Fruit fly (Drosophila melanogaster) whole organism, adult: Measurements from ENCODE around the gene CG42300.

Source experiments
- CG11617 ChIP-seq: fragments of 200-800 bp; sonication (Bioruptor generic); optimal IDR thresholded peaks from 2 replicates; lab custom pipeline; 2017; ENCODE audit warnings: mild to moderate bottlenecking, missing biosample characterization, missing genetic modification reagents, missing genetic modification characterization
- CG12768 ChIP-seq: fragments of 200-800 bp; sonication (Bioruptor generic); optimal IDR thresholded peaks from 2 replicates; lab custom pipeline; 2017; ENCODE audit warnings: missing biosample characterization, missing genetic modification characterization, mild to moderate bottlenecking, moderate library complexity, missing genetic modification reagents
- CG14711 ChIP-seq: fragments of 200-800 bp; sonication (Bioruptor generic); optimal IDR thresholded peaks from 2 replicates; lab custom pipeline; 2018; ENCODE audit warnings: missing biosample characterization, mild to moderate bottlenecking, missing genetic modification characterization, moderate library complexity
- CG1620 ChIP-seq: fragments of 200-800 bp; sonication (Bioruptor generic); optimal IDR thresholded peaks from 2 replicates; lab custom pipeline; 2016; ENCODE audit warnings: missing biosample characterization, missing genetic modification characterization
- CG33017 ChIP-seq: fragments of 200-800 bp; sonication (Bioruptor generic); optimal IDR thresholded peaks from 2 replicates; lab custom pipeline; 2018; ENCODE audit warnings: missing biosample characterization, mild to moderate bottlenecking, missing genetic modification characterization, moderate library complexity
- CG5204 ChIP-seq: fragments of 200-800 bp; sonication (Bioruptor generic); optimal IDR thresholded peaks from 2 replicates; lab custom pipeline; 2016; ENCODE audit warnings: missing biosample characterization, missing genetic modification characterization
- CG7045 ChIP-seq: fragments of 200-800 bp; sonication (Bioruptor generic); optimal IDR thresholded peaks from 2 replicates; lab custom pipeline; 2017; ENCODE audit warnings: missing biosample characterization, mild to moderate bottlenecking, missing genetic modification characterization
- CG7101 ChIP-seq: fragments of 200-800 bp; sonication (Bioruptor generic); optimal IDR thresholded peaks from 2 replicates; lab custom pipeline; 2018; ENCODE audit warnings: missing biosample characterization, mild to moderate bottlenecking, missing genetic modification characterization, moderate library complexity
- Clk ChIP-seq: fragments of 200-800 bp; sonication (Bioruptor generic); optimal IDR thresholded peaks from 2 replicates; lab custom pipeline; 2017; ENCODE audit warnings: missing biosample characterization, missing genetic modification characterization
- Crg-1 ChIP-seq: fragments of 200-800 bp; sonication (Bioruptor generic); optimal IDR thresholded peaks from 2 replicates; lab custom pipeline; 2016; ENCODE audit warnings: missing biosample characterization, missing genetic modification characterization
- Hr96 ChIP-seq: fragments of 200-800 bp; sonication (Bioruptor generic); optimal IDR thresholded peaks from 2 replicates; lab custom pipeline; 2016; ENCODE audit warnings: missing biosample characterization, missing genetic modification characterization
- Mnt ChIP-seq: fragments of 200-800 bp; sonication (Bioruptor generic); optimal IDR thresholded peaks from 2 replicates; lab custom pipeline; 2016; ENCODE audit warnings: missing biosample characterization, mild to moderate bottlenecking, missing genetic modification characterization
- bab1 ChIP-seq: fragments of 200-800 bp; sonication (Bioruptor generic); optimal IDR thresholded peaks from 3 replicates; lab custom pipeline; 2019; ENCODE audit warnings: missing biosample characterization, mild to moderate bottlenecking, missing genetic modification characterization, moderate library complexity
- cic ChIP-seq: fragments of 200-800 bp; sonication (Bioruptor generic); optimal IDR thresholded peaks from 2 replicates; lab custom pipeline; 2017; ENCODE audit warnings: missing biosample characterization, mild to moderate bottlenecking, missing genetic modification characterization, moderate library complexity
- cnc ChIP-seq, 2 experiments: fragments of >200 bp; optimal IDR thresholded peaks; 2 replicates each; lab custom pipeline; 2017
- kay ChIP-seq: fragments of 200-800 bp; sonication (Bioruptor generic); peaks from one replicate; lab custom pipeline; 2016; ENCODE audit warnings: missing biosample characterization, missing genetic modification characterization, borderline replicate concordance
- ovo ChIP-seq: fragments of 200-800 bp; sonication (Bioruptor generic); optimal IDR thresholded peaks from 2 replicates; lab custom pipeline; 2016; ENCODE audit warnings: missing biosample characterization, missing genetic modification characterization
- pad ChIP-seq: fragments of 200-800 bp; sonication (Bioruptor generic); optimal IDR thresholded peaks from 3 replicates; lab custom pipeline; 2017; ENCODE audit warnings: missing biosample characterization, missing genetic modification characterization, mild to moderate bottlenecking, moderate library complexity, missing genetic modification reagents
- tj ChIP-seq: fragments of 200-800 bp; sonication (Bioruptor generic); optimal IDR thresholded peaks from 3 replicates; lab custom pipeline; 2017; ENCODE audit warnings: missing biosample characterization, mild to moderate bottlenecking, missing genetic modification characterization, moderate library complexity
- toe ChIP-seq: fragments of 200-800 bp; sonication (Bioruptor generic); optimal IDR thresholded peaks from 2 replicates; lab custom pipeline; 2016; ENCODE audit warnings: missing biosample characterization, missing genetic modification characterization

CG42300 gene

DNA sequence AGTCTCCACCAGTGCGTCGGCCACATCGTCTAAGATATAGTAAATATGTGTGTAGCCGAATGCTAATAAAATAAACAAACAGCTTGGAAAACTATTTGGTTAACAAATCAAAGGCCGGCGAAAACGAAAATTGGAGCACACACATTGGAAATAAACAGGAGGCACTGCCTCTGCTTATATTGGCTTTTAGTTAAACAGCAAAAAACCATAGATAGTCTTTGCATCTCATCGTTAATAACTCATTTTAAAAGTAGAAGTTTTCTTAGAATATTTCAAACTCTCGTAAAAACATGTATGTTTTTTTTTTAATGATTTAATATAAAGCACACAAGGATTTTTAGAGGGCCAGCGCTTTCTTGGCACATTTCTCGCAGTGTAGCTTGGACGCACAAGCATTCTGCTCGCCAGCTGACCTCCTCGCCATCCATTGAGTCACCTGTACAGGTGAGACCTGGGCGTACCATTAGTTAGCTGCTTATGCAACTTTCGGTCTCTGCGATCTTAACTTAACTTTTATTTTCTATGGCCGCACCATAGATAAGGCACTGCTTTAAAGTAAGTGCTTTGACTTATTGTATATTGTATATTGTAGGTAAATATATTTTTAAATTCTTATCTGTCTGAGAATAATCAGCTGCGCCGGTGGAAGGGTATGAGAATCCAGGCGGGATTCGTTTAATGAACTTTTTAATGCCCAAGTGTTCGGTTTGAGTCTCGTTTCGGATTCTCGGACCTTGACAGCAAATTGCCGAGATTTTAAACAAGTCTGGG lies 36.1 kb upstream of the CG42300 start:
- TF ChIP-seq CG1620 (GFP tag; lab: Kevin White, UChicago) (no peak), CG7101 (tag; lab: Kevin White, UChicago) (peak; percentile 3), CG14711 (tag; lab: Kevin White, UChicago) (no peak), pad (GFP tag; lab: Kevin White, UChicago) (no peak)

DNA sequence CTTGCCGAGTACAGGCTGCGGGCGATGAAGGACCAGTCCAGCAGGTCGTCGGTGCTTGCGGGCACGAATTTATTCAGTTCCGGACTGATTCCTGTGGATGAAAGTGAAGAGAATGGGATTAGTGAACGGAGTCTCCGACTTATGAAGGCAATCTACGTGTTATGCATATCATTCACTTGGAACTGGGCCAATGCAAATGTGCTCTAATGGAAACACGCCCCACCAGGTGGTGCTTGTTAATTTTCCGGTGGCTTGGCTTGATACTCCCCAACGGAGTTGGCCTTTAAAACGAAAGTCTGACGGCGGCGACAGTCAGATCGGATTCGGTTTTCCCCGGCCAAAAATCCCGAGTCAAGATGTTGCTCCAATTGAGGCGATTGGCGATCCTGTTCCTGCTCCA lies 31.6 kb upstream of the CG42300 start, which contains the start of gene Alp11:
Alp11 (plus strand) TSS at position 301 of the 400 bp plus-strand sequence.
- TF ChIP-seq CG14711 (tag; lab: Kevin White, UChicago) = no peak
- TF ChIP-seq bab1 (GFP tag; lab: Kevin White, UChicago) = no peak
- no peak for TF ChIP-seq cnc (optimal IDR thresholded peaks at IDR 0.05; lab: Kevin White, UChicago)
- no peak for TF ChIP-seq kay (GFP tag; lab: Kevin White, UChicago)
- no peak for TF ChIP-seq CG5204 (GFP tag; lab: Kevin White, UChicago)
- TF ChIP-seq pad (GFP tag; lab: Kevin White, UChicago) = no peak
- no peak for TF ChIP-seq Crg-1 (GFP tag; lab: Kevin White, UChicago)
- no peak for TF ChIP-seq toe (GFP tag; lab: Kevin White, UChicago)
- no peak for TF ChIP-seq CG11617 (GFP tag; lab: Kevin White, UChicago)
- TF ChIP-seq cic = no peak
- TF ChIP-seq tj (GFP tag; lab: Kevin White, UChicago) = no peak
- no peak for TF ChIP-seq CG12768 (GFP tag; lab: Kevin White, UChicago)
- TF ChIP-seq Clk (GFP tag; lab: Kevin White, UChicago) = no peak
- no peak for TF ChIP-seq Hr96
- no peak for TF ChIP-seq CG7045
- no peak for TF ChIP-seq CG1620 (GFP tag; lab: Kevin White, UChicago)

DNA sequence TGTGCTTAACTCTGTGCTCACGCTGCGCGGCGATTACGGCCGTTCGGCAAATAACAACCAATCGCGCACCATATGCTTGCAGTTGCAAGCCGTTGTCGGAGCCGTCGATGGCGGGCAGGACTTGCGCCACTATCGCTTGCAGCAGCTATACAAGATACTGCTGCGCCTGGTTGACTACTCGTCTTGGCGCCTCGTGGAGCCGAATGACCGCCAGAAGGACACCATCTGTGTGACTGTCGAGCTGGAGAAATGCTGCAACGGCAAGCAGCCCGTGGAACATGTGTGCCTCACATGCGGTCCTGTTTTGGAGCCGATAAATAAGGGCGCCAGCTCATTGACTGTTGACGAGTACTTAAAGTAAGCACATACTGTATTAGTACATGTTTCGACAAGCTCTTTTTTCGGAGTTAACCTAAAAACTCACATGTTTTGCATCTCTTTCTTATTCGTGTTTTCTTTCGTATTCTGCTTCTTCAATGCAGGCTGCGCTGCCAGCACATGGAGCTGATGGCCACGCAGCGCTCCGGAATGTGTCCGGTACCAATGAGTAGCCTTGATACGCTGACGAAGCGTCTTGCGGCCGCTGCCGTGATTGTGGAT lies 28.1 kb upstream of the CG42300 start:
- TF ChIP-seq Hr96 = no peak
- no peak for TF ChIP-seq CG14711 (tag; lab: Kevin White, UChicago)
- peak; percentile 10 for TF ChIP-seq tj (GFP tag; lab: Kevin White, UChicago)
- TF ChIP-seq bab1 (GFP tag; lab: Kevin White, UChicago) = no peak
- TF ChIP-seq Clk (GFP tag; lab: Kevin White, UChicago) = no peak

DNA sequence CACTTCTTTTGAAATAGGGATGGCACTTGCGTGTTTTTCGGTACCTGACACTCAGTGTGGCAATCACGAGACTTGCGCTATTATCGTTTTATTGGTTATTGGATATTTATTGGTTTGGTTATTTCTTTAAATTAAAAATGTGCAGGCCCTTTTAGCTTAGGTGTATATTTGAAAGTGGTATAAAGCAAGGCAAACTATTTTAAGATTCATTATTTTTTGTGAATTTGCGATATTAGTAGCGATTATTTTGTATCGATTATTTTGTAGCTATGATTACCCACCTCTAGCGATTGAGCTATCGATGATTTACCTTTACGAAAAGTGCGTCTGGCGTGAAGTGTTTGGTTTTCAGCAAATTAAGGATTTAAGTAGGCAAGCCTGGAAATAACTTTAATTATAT lies 27.0 kb upstream of the CG42300 start, which contains the start of the genes CG9215 and CG8097:
CG9215 (minus strand) TSS at position 22 of the 400 bp plus-strand sequence.
CG8097 (plus strand) TSS at position 307 of the 400 bp plus-strand sequence.
- TF ChIP-seq bab1 (GFP tag; lab: Kevin White, UChicago) (peak; percentile 65), Crg-1 (GFP tag; lab: Kevin White, UChicago) (peak; percentile 51), cic (no peak), CG11617 (GFP tag; lab: Kevin White, UChicago) (peak; percentile 57), ovo (GFP tag; lab: Kevin White, UChicago) (peak; percentile 38), kay (GFP tag; lab: Kevin White, UChicago) (no peak), tj (GFP tag; lab: Kevin White, UChicago) (peak; percentile 15), CG5204 (GFP tag; lab: Kevin White, UChicago) (peak; percentile 64), CG7101 (tag; lab: Kevin White, UChicago) (peak; percentile 58), CG14711 (tag; lab: Kevin White, UChicago) (peak; percentile 58), CG1620 (GFP tag; lab: Kevin White, UChicago) (peak; percentile 83), Mnt (GFP tag; lab: Kevin White, UChicago) (peak; percentile 69), toe (GFP tag; lab: Kevin White, UChicago) (peak; percentile 73), CG7045 (no peak), pad (GFP tag; lab: Kevin White, UChicago) (peak; percentile 49), Hr96 (peak; percentile 75)

DNA sequence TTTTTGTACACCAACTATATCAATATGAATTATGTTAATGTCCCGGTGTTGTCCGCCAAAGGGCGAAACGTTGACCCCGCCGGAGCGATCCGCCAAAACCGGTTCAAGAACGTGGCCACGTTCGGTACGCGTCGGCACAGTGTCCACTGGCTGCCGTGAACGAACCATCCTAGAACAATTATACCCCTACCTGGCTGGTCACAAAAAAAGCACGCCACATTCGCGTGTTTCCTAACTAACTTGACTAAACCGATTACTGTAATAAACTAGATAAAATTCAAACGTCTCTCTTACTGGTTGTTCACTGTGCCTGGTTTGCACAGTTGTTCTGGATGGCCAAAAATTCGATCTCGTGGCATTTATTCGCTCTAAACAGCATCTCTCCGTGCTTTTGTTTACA lies 23.7 kb upstream of the CG42300 start:
- no peak for TF ChIP-seq CG7045
- TF ChIP-seq CG12768 (GFP tag; lab: Kevin White, UChicago) = no peak
- no peak for TF ChIP-seq ovo (GFP tag; lab: Kevin White, UChicago)
- no peak for TF ChIP-seq toe (GFP tag; lab: Kevin White, UChicago)
- TF ChIP-seq CG14711 (tag; lab: Kevin White, UChicago) = peak; percentile 58
- TF ChIP-seq pad (GFP tag; lab: Kevin White, UChicago) = no peak
- TF ChIP-seq cnc (optimal IDR thresholded peaks at IDR 0.05; lab: Kevin White, UChicago) = no peak
- no peak for TF ChIP-seq Mnt (GFP tag; lab: Kevin White, UChicago)
- TF ChIP-seq CG33017 (tag; lab: Kevin White, UChicago) = no peak
- no peak for TF ChIP-seq CG5204 (GFP tag; lab: Kevin White, UChicago)
- no peak for TF ChIP-seq Crg-1 (GFP tag; lab: Kevin White, UChicago)
- TF ChIP-seq CG11617 (GFP tag; lab: Kevin White, UChicago) = no peak
- TF ChIP-seq Clk (GFP tag; lab: Kevin White, UChicago) = no peak
- TF ChIP-seq cic = no peak
- no peak for TF ChIP-seq Hr96
- peak; percentile 86 for TF ChIP-seq bab1 (GFP tag; lab: Kevin White, UChicago)
- peak; percentile 52 for TF ChIP-seq CG7101 (tag; lab: Kevin White, UChicago)
- TF ChIP-seq CG1620 (GFP tag; lab: Kevin White, UChicago) = no peak
- TF ChIP-seq tj (GFP tag; lab: Kevin White, UChicago) = no peak
- TF ChIP-seq kay (GFP tag; lab: Kevin White, UChicago) = no peak
